Fruit fly (Drosophila melanogaster) whole organism, adult: Measurements from ENCODE around the gene Antp.

Experiments
- CG11617 ChIP-seq: fragments of 200-800 bp; sonication (Bioruptor generic); optimal IDR thresholded peaks from 2 replicates; lab custom pipeline; 2017; ENCODE audit warnings: mild to moderate bottlenecking, missing biosample characterization, missing genetic modification reagents, missing genetic modification characterization
- CG14711 ChIP-seq: fragments of 200-800 bp; sonication (Bioruptor generic); optimal IDR thresholded peaks from 2 replicates; lab custom pipeline; 2018; ENCODE audit warnings: missing biosample characterization, mild to moderate bottlenecking, missing genetic modification characterization, moderate library complexity
- CG7045 ChIP-seq: fragments of 200-800 bp; sonication (Bioruptor generic); optimal IDR thresholded peaks from 2 replicates; lab custom pipeline; 2017; ENCODE audit warnings: missing biosample characterization, mild to moderate bottlenecking, missing genetic modification characterization
- kay ChIP-seq: fragments of 200-800 bp; sonication (Bioruptor generic); peaks from one replicate; lab custom pipeline; 2016; ENCODE audit warnings: missing biosample characterization, missing genetic modification characterization, borderline replicate concordance
- pad ChIP-seq: fragments of 200-800 bp; sonication (Bioruptor generic); optimal IDR thresholded peaks from 3 replicates; lab custom pipeline; 2017; ENCODE audit warnings: missing biosample characterization, missing genetic modification characterization, mild to moderate bottlenecking, moderate library complexity, missing genetic modification reagents

- TF ChIP-seq CG7045 (GFP tag; lab: Kevin White, UChicago) (no peak), pad (GFP tag; lab: Kevin White, UChicago) (no peak), CG14711 (tag; lab: Kevin White, UChicago) (no peak), CG11617 (GFP tag; lab: Kevin White, UChicago) (no peak), kay (GFP tag; lab: Kevin White, UChicago) (no peak)
These were observed 63.8 kb downstream of the Antp start for dm6 chr3R:6935208-6935607.
